Fruit fly (Drosophila melanogaster) whole organism, embryonic: Measurements from ENCODE around the gene abo.

ENCODE experiments used
- CG16779 ChIP-seq: fragments of 200-800 bp; sonication (Bioruptor generic); IDR thresholded peaks from 2 replicates; pipeline ENCODE4 v1.3.6; 2022; ENCODE audit warnings: missing biosample characterization, missing genetic modification characterization
- CG18619 ChIP-seq: fragments of 200-800 bp; sonication (Bioruptor generic); optimal IDR thresholded peaks from 3 replicates; lab custom pipeline; 2017; ENCODE audit warnings: missing biosample characterization, mild to moderate bottlenecking, missing genetic modification characterization
- CG33213 ChIP-seq: fragments of 200-800 bp; sonication (Bioruptor generic); optimal IDR thresholded peaks from 3 replicates; lab custom pipeline; 2016; ENCODE audit warnings: missing biosample characterization, missing genetic modification characterization
- ERR ChIP-seq: fragments of 200-800 bp; sonication (Bioruptor generic); optimal IDR thresholded peaks from 2 replicates; lab custom pipeline; 2016; ENCODE audit warnings: missing biosample characterization, missing genetic modification characterization
- Kr ChIP-seq: fragments of 200-800 bp; sonication (Bioruptor generic); optimal IDR thresholded peaks from 2 replicates; lab custom pipeline; 2017; ENCODE audit warnings: missing biosample characterization, mild to moderate bottlenecking, missing genetic modification characterization
- Ptx1 ChIP-seq: fragments of 200-800 bp; sonication (Bioruptor generic); IDR thresholded peaks from 2 replicates; pipeline ENCODE4 v1.3.6; 2022; ENCODE audit warnings: missing biosample characterization, missing genetic modification characterization
- Sox102F ChIP-seq: fragments of 200-800 bp; sonication (Bioruptor generic); optimal IDR thresholded peaks from 2 replicates; lab custom pipeline; 2018; ENCODE audit warnings: missing biosample characterization, mild to moderate bottlenecking, missing genetic modification characterization, moderate library complexity
- Stat92E ChIP-seq, 3 experiments: fragments of >200 bp in 2 of 3; fragments of 200-800 bp in 1 of 3; sonication (Bioruptor generic) in 1 of 3; optimal IDR thresholded peaks; 2 replicates each; lab custom pipeline; 2017 to 2019; ENCODE audit warnings: missing biosample characterization in 3 of 3, missing genetic modification characterization in 3 of 3, mild to moderate bottlenecking in 1 of 3, moderate library complexity in 1 of 3
- pan ChIP-seq, 4 experiments: fragments of >200 bp in 3 of 4; fragments of 200-800 bp in 1 of 4; sonication (Bioruptor generic) in 1 of 4; optimal IDR thresholded peaks in 3 of 4; IDR thresholded peaks in 1 of 4; 2 replicates each; pipeline versions ENCODE4 v1.3.6 to Lab custom; 2017 to 2022; ENCODE audit warnings: missing biosample characterization in 2 of 4, missing genetic modification characterization in 2 of 4, mixed read lengths in 1 of 4

DNA sequence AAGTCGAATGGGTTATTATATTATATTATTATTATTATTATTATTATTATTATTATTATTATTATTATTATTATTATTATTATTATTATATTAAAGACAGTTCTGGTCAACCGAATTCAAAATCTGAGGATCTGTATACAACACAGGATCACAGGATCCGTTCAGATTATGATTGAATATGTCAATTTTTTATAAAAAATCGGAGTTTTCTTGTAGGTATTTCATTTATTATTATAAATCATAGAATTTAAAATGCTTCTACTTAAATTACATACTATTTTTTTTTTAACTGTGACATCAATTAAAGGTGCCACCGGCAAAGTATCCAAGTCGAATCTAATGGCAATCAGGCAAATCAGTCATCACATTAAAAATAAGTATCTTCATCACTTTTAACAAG is 41.6 kb upstream of the abo start, which contains the start of gene CG14913:
- TF ChIP-seq Sox102F (no peak), CG18619 (GFP tag; lab: Kevin White, UChicago) (no peak), Stat92E (GFP tag; optimal IDR thresholded peaks at IDR 0.05; lab: Kevin White, UChicago) (no peak), CG33213 (no peak), Kr (no peak), Ptx1 (no peak), pan (optimal IDR thresholded peaks at IDR 0.05; lab: Kevin White, UChicago) (no peak), pan (GFP tag; optimal IDR thresholded peaks at IDR 0.05 in 1 of 2, IDR thresholded peaks at IDR 0.05 in 1 of 2) (no peak), ERR (GFP tag; lab: Kevin White, UChicago) (no peak), CG16779 (GFP tag; lab: Robert Waterston, UW) (no peak)
